Worm (Caenorhabditis elegans): ENCODE measurements around the gene fbxb-52.

Gene fbxb-52

ce11 chrII:1504266-1504665 lies 46.1 kb downstream of the fbxb-52 start, which contains the start of gene fdgt-1 (continued):
- no peak for TF ChIP-seq Y79H2A.3 (GFP tag; conservative IDR thresholded peaks at IDR 0.05)
- TF ChIP-seq Y53G8AR.9 (GFP tag; conservative IDR thresholded peaks at IDR 0.05) = no peak

- TF ChIP-seq atf-7 (tag; optimal IDR thresholded peaks at IDR 0.05) = no peak
- no peak for TF ChIP-seq ceh-79 (tag; optimal IDR thresholded peaks at IDR 0.05)
- TF ChIP-seq ceh-100 (GFP tag; IDR thresholded peaks at IDR 0.05) = no peak
- TF ChIP-seq lag-1 (GFP tag; IDR thresholded peaks at IDR 0.05) = no peak
- no peak for TF ChIP-seq B0261.1 (tag; optimal IDR thresholded peaks at IDR 0.05)
Measured at ce11 chrII:1503663-1504062, 46.7 kb downstream of the fbxb-52 start.

ce11 chrII:1501614-1502355 lies 48.6 kb downstream of the fbxb-52 start:
- TF ChIP-seq B0261.1 (tag; optimal IDR thresholded peaks at IDR 0.05) (no peak), mcd-1 (GFP tag; IDR thresholded peaks at IDR 0.05) (0 out of 2 replicates have a peak, but pooled peaks have one; percentile 17), F33H1.4 (GFP tag; IDR thresholded peaks at IDR 0.05) (no peak), sdz-38 (tag; optimal IDR thresholded peaks at IDR 0.05) (no peak), akir-1 (GFP tag; optimal IDR thresholded peaks at IDR 0.05) (no peak), zfh-2 (GFP tag; conservative IDR thresholded peaks at IDR 0.05) (peak; percentile 90), lin-54 (GFP tag; optimal IDR thresholded peaks at IDR 0.05) (no peak), K12H6.12 (tag; optimal IDR thresholded peaks at IDR 0.05) (peak; percentile 54), Y53F4B.3 (GFP tag; IDR thresholded peaks at IDR 0.05) (no peak), gei-17 (GFP tag; optimal IDR thresholded peaks at IDR 0.05) (no peak), snpc-3.4 (tag; optimal IDR thresholded peaks at IDR 0.05) (no peak), Y56A3A.18 (GFP tag; IDR thresholded peaks at IDR 0.05) (no peak), hmg-20 (GFP tag; IDR thresholded peaks at IDR 0.05) (no peak), lin-40 (tag; optimal IDR thresholded peaks at IDR 0.05) (peak; percentile 2), nhr-120 (GFP tag; IDR thresholded peaks at IDR 0.05) (no peak), F57A8.1 (GFP tag; optimal IDR thresholded peaks at IDR 0.05) (no peak), bed-2 (GFP tag; IDR thresholded peaks at IDR 0.05) (no peak), lsy-27 (tag; optimal IDR thresholded peaks at IDR 0.05; ENCODE audit: borderline replicate concordance, insufficient read depth) (no peak), tbx-9 (tag; optimal IDR thresholded peaks at IDR 0.05; ENCODE audit: borderline replicate concordance) (no peak), dpl-1 (GFP tag; optimal IDR thresholded peaks at IDR 0.05) (no peak), C06A6.2 (GFP tag; conservative IDR thresholded peaks at IDR 0.05) (no peak), somi-1 (GFP tag; optimal IDR thresholded peaks at IDR 0.05) (peak; percentile 84), die-1 (tag; optimal IDR thresholded peaks at IDR 0.05) (no peak), ekl-4 (GFP tag; IDR thresholded peaks at IDR 0.05) (no peak), hsf-1 (GFP tag; IDR thresholded peaks at IDR 0.05) (no peak), Y67H2A.10 (GFP tag; conservative IDR thresholded peaks at IDR 0.05) (no peak), fkh-3 (tag; optimal IDR thresholded peaks at IDR 0.05) (no peak), F10E7.11 (tag; optimal IDR thresholded peaks at IDR 0.05) (no peak), cebp-1 (GFP tag; IDR thresholded peaks at IDR 0.05) (0 out of 2 replicates have a peak, but pooled peaks have one; percentile 14), cebp-1 (tag; optimal IDR thresholded peaks at IDR 0.05) (peak; percentile 92), dox-1 (GFP tag; IDR thresholded peaks at IDR 0.05) (0 out of 2 replicates have a peak, but pooled peaks have one; percentile 7), efl-1 (GFP tag; optimal IDR thresholded peaks at IDR 0.05) (no peak), Y53G8AR.9 (GFP tag; conservative IDR thresholded peaks at IDR 0.05) (no peak), hlh-12 (tag; optimal IDR thresholded peaks at IDR 0.05) (no peak)
